Fruit fly (Drosophila melanogaster) whole organism, prepupa: ENCODE data around the gene CG31743.

Experiments used
- CG11902 ChIP-seq: fragments of 200-800 bp; sonication (Bioruptor generic); optimal IDR thresholded peaks from 3 replicates; lab custom pipeline; 2016; ENCODE audit warnings: missing biosample characterization, missing genetic modification characterization
- CG31627 ChIP-seq: fragments of 200-800 bp; sonication (Bioruptor generic); optimal IDR thresholded peaks from 3 replicates; lab custom pipeline; 2016; ENCODE audit warnings: missing biosample characterization, missing genetic modification characterization
- CG34406 ChIP-seq: fragments of 200-800 bp; sonication (Bioruptor generic); optimal IDR thresholded peaks from 3 replicates; lab custom pipeline; 2016; ENCODE audit warnings: missing biosample characterization, missing genetic modification characterization
- Hr38 ChIP-seq: sonication (Bioruptor generic); optimal IDR thresholded peaks from 2 replicates; lab custom pipeline; 2016; ENCODE audit warnings: missing biosample characterization, missing genetic modification characterization

- TF ChIP-seq Hr38 (GFP tag; lab: Kevin White, UChicago), result no peak
- no peak for TF ChIP-seq CG34406 (GFP tag; lab: Kevin White, UChicago)
- no peak for TF ChIP-seq CG31627 (GFP tag; lab: Kevin White, UChicago)
- TF ChIP-seq CG11902 (GFP tag; lab: Kevin White, UChicago), result no peak
Observed at dm6 chr2L:16880930-16881329, 1.6 kb downstream of the CG31743 start.
